Fruit fly (Drosophila melanogaster): ENCODE measurements around the gene Dhps.

DNA sequence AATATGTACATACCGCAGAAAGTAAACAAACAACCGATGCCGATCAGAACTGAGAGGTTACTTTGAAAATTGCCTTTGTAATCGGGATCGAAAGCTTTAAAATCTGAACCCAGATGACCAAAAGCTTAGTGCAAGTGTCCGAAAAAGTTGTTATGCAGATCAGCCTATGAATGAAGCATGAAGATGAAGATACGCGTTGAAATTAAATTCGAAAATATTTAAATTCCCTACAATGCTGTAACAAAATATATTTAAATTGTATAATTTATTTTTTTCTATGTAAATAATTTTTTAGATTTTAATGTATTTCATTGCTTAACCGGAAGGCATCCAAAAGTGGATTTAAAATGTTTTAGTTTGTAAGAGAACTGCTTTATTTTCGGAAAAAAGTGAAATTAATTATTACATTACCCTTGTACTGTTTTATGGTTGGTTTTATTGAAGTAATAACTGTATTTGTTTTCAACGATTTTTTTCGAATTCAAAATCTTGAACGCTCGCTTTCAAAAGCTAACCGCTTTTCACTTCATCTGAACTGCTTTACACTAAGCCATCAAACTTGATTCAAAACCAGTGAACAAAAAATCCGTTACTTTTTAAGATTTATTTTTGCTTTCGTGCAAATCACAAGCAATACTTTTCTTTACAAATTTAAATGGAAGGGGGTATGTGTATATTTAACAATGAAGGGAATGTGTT is 38.1 kb upstream of the Dhps start, which contains the start of gene CG43886:
- TF ChIP-seq pan (optimal IDR thresholded peaks at IDR 0.05) = no peak
- no peak for TF ChIP-seq psq (optimal IDR thresholded peaks at IDR 0.05)
- TF ChIP-seq Dll (optimal IDR thresholded peaks at IDR 0.05) = no peak
- TF ChIP-seq usp (GFP tag; optimal IDR thresholded peaks at IDR 0.05) = no peak
- TF ChIP-seq EcR (GFP tag; optimal IDR thresholded peaks at IDR 0.05) = no peak
